Fruit fly (Drosophila melanogaster) whole organism, embryonic: ENCODE data around the gene Cyp4g15.
A peak's percentile ranks its signal among the peaks of the same experiment; 100 is the strongest.

Experiments used
- Abd-B ChIP-seq: fragments of 200-800 bp; sonication (Bioruptor generic); optimal IDR thresholded peaks from 2 replicates; lab custom pipeline; 2018; ENCODE audit warnings: missing biosample characterization, mild to moderate bottlenecking, missing genetic modification characterization, moderate library complexity
- Antp ChIP-seq: fragments of 200-800 bp; sonication (Bioruptor generic); optimal IDR thresholded peaks from 3 replicates; lab custom pipeline; 2016; ENCODE audit warnings: missing biosample characterization, missing genetic modification characterization
- Atf6 ChIP-seq: fragments of 200-800 bp; sonication (Bioruptor generic); IDR thresholded peaks from 2 replicates; pipeline ENCODE4 v1.3.6; 2022; ENCODE audit warnings: missing biosample characterization, missing genetic modification characterization
- B-H1 ChIP-seq: fragments of 200-800 bp; sonication (Bioruptor generic); IDR thresholded peaks from 3 replicates; pipeline ENCODE4 v1.3.6; 2022; ENCODE audit warnings: missing biosample characterization, missing genetic modification characterization
- BtbVII ChIP-seq: fragments of 200-800 bp; sonication (Bioruptor generic); optimal IDR thresholded peaks from 3 replicates; lab custom pipeline; 2017; ENCODE audit warnings: missing biosample characterization, mild to moderate bottlenecking, missing genetic modification characterization
- Bteb2 ChIP-seq: fragments of 200-800 bp; sonication (Bioruptor generic); optimal IDR thresholded peaks from 2 replicates; lab custom pipeline; 2016; ENCODE audit warnings: missing biosample characterization, missing genetic modification characterization
- CG10267 ChIP-seq: fragments of 200-800 bp; sonication (Bioruptor generic); optimal IDR thresholded peaks from 2 replicates; lab custom pipeline; 2018; ENCODE audit warnings: missing biosample characterization, mild to moderate bottlenecking, missing genetic modification characterization, moderate library complexity
- CG11456 ChIP-seq: fragments of 200-800 bp; sonication (Bioruptor generic); IDR thresholded peaks from 3 replicates; pipeline ENCODE4 v1.3.6; 2022; ENCODE audit warnings: missing biosample characterization, missing genetic modification characterization
- CG12236 ChIP-seq: fragments of 200-800 bp; sonication (Bioruptor generic); optimal IDR thresholded peaks from 2 replicates; lab custom pipeline; 2016; ENCODE audit warnings: missing biosample characterization, missing genetic modification characterization
- CG12769 ChIP-seq: fragments of 200-800 bp; sonication (Bioruptor generic); optimal IDR thresholded peaks from 2 replicates; lab custom pipeline; 2019; ENCODE audit warnings: missing biosample characterization, mild to moderate bottlenecking, missing genetic modification characterization, moderate library complexity
- CG12942 ChIP-seq: fragments of 200-800 bp; sonication (Bioruptor generic); optimal IDR thresholded peaks from 3 replicates; lab custom pipeline; 2016; ENCODE audit warnings: missing biosample characterization, missing genetic modification characterization
- CG14710 ChIP-seq: fragments of 200-800 bp; sonication (Bioruptor generic); optimal IDR thresholded peaks from 3 replicates; lab custom pipeline; 2019; ENCODE audit warnings: missing biosample characterization, mild to moderate bottlenecking, missing genetic modification characterization, moderate library complexity
- CG15696 ChIP-seq: fragments of 200-800 bp; sonication (Bioruptor generic); optimal IDR thresholded peaks from 2 replicates; lab custom pipeline; 2019; ENCODE audit warnings: missing biosample characterization, mild to moderate bottlenecking, missing genetic modification characterization, moderate library complexity
- CG16815 ChIP-seq: fragments of 200-800 bp; sonication (Bioruptor generic); optimal IDR thresholded peaks from 3 replicates; lab custom pipeline; 2017; ENCODE audit warnings: missing biosample characterization, mild to moderate bottlenecking, missing genetic modification characterization
- CG17186 ChIP-seq: fragments of 200-800 bp; sonication (Bioruptor generic); optimal IDR thresholded peaks from 3 replicates; lab custom pipeline; 2017; ENCODE audit warnings: missing biosample characterization, missing genetic modification reagents, missing genetic modification characterization
- CG17328 ChIP-seq: fragments of 200-800 bp; sonication (Bioruptor generic); IDR thresholded peaks from 2 replicates; pipeline ENCODE4 v1.3.6; 2022; ENCODE audit warnings: missing biosample characterization, missing genetic modification characterization
- CG17612 ChIP-seq: fragments of 200-800 bp; sonication (Bioruptor generic); IDR thresholded peaks from 2 replicates; pipeline ENCODE4 v1.3.6; 2022; ENCODE audit warnings: missing biosample characterization, missing genetic modification characterization
- CG18476 ChIP-seq: fragments of 200-800 bp; sonication (Bioruptor generic); optimal IDR thresholded peaks from 2 replicates; lab custom pipeline; 2016; ENCODE audit warnings: missing biosample characterization, mild to moderate bottlenecking, missing genetic modification characterization
- CG18599 ChIP-seq: fragments of 200-800 bp; sonication (Bioruptor generic); optimal IDR thresholded peaks from 3 replicates; lab custom pipeline; 2017; ENCODE audit warnings: missing biosample characterization, missing genetic modification characterization, mild to moderate bottlenecking, moderate library complexity, missing genetic modification reagents
- CG18619 ChIP-seq: fragments of 200-800 bp; sonication (Bioruptor generic); optimal IDR thresholded peaks from 3 replicates; lab custom pipeline; 2017; ENCODE audit warnings: missing biosample characterization, mild to moderate bottlenecking, missing genetic modification characterization
- CG2120 ChIP-seq: fragments of 200-800 bp; sonication (Bioruptor generic); optimal IDR thresholded peaks from 3 replicates; lab custom pipeline; 2016; ENCODE audit warnings: missing biosample characterization, missing genetic modification characterization
- CG2202 ChIP-seq: fragments of 200-800 bp; sonication (Bioruptor generic); optimal IDR thresholded peaks from 2 replicates; lab custom pipeline; 2018; ENCODE audit warnings: missing biosample characterization, mild to moderate bottlenecking, missing genetic modification characterization
- CG32532 ChIP-seq: fragments of 200-800 bp; sonication (Bioruptor generic); IDR thresholded peaks from 2 replicates; pipeline ENCODE4 v1.3.6; 2022; ENCODE audit warnings: missing biosample characterization, missing genetic modification characterization
- CG6254 ChIP-seq: fragments of 200-800 bp; sonication (Bioruptor generic); optimal IDR thresholded peaks from 3 replicates; lab custom pipeline; 2017; ENCODE audit warnings: mild to moderate bottlenecking, missing biosample characterization, missing genetic modification reagents, missing genetic modification characterization
- CG7839 ChIP-seq: fragments of 200-800 bp; sonication (Bioruptor generic); optimal IDR thresholded peaks from 3 replicates; lab custom pipeline; 2018; ENCODE audit warnings: missing biosample characterization, mild to moderate bottlenecking, missing genetic modification characterization, moderate library complexity
- CG9215 ChIP-seq: fragments of 200-800 bp; sonication (Bioruptor generic); IDR thresholded peaks from 2 replicates; pipeline ENCODE4 v1.3.6; 2022; ENCODE audit warnings: missing biosample characterization, missing genetic modification characterization
- CG9727 ChIP-seq: fragments of 200-800 bp; sonication (Bioruptor generic); optimal IDR thresholded peaks from 3 replicates; lab custom pipeline; 2017; ENCODE audit warnings: missing biosample characterization, mild to moderate bottlenecking, missing genetic modification characterization
- Chrac-16 ChIP-seq: fragments of 200-800 bp; sonication (Bioruptor generic); optimal IDR thresholded peaks from 3 replicates; lab custom pipeline; 2016; ENCODE audit warnings: missing biosample characterization, missing genetic modification characterization
- D19A ChIP-seq: fragments of 200-800 bp; optimal IDR thresholded peaks from 3 replicates; lab custom pipeline; 2019; ENCODE audit warnings: missing biosample characterization, mild to moderate bottlenecking, missing genetic modification characterization, moderate library complexity
- Dip2 ChIP-seq: fragments of 200-800 bp; sonication (Bioruptor generic); IDR thresholded peaks from 2 replicates; pipeline ENCODE4 v1.3.6; 2022; ENCODE audit warnings: missing biosample characterization, missing genetic modification characterization
- Doc3 ChIP-seq: fragments of 200-800 bp; sonication (Bioruptor generic); IDR thresholded peaks from 3 replicates; pipeline ENCODE4 v1.3.6; 2022; ENCODE audit warnings: missing biosample characterization, missing genetic modification characterization; ENCODE audit not compliant: partially characterized antibody
- HHEX ChIP-seq: fragments of 200-800 bp; sonication (Bioruptor generic); optimal IDR thresholded peaks from 3 replicates; lab custom pipeline; 2017; ENCODE audit warnings: missing biosample characterization, mild to moderate bottlenecking, missing genetic modification characterization, missing genetic modification reagents
- Hsf ChIP-seq: fragments of 200-800 bp; sonication (Bioruptor generic); optimal IDR thresholded peaks from 3 replicates; lab custom pipeline; 2016; ENCODE audit warnings: missing biosample characterization, missing genetic modification characterization
- Lpt ChIP-seq: fragments of >200 bp; optimal IDR thresholded peaks from 2 replicates; lab custom pipeline; 2018; ENCODE audit warnings: missing biosample characterization, missing genetic modification characterization
- MTF-1 ChIP-seq: fragments of 200-800 bp; sonication (Bioruptor generic); optimal IDR thresholded peaks from 2 replicates; lab custom pipeline; 2018; ENCODE audit warnings: missing biosample characterization, mild to moderate bottlenecking, missing genetic modification characterization, borderline replicate concordance
- NC2β ChIP-seq: fragments of 200-800 bp; sonication (Bioruptor generic); optimal IDR thresholded peaks from 2 replicates; lab custom pipeline; 2016; ENCODE audit warnings: missing biosample characterization, missing genetic modification characterization
- Taf1 ChIP-seq: fragments of 200-800 bp; sonication (Bioruptor generic); IDR thresholded peaks from 2 replicates; pipeline ENCODE4 v1.3.6; 2022; ENCODE audit warnings: missing biosample characterization, missing genetic modification characterization
- ac ChIP-seq: fragments of 200-800 bp; sonication (Bioruptor generic); optimal IDR thresholded peaks from 3 replicates; lab custom pipeline; 2017; ENCODE audit warnings: missing biosample characterization, mild to moderate bottlenecking, missing genetic modification characterization
- ara ChIP-seq: fragments of 200-800 bp; sonication (Bioruptor generic); IDR thresholded peaks from 2 replicates; pipeline ENCODE4 v1.3.6; 2022; ENCODE audit warnings: missing biosample characterization, missing genetic modification characterization
- ato ChIP-seq: fragments of 200-800 bp; sonication (Bioruptor generic); IDR thresholded peaks from 2 replicates; pipeline ENCODE4 v1.3.6; 2022; ENCODE audit warnings: missing biosample characterization, missing genetic modification characterization; ENCODE audit not compliant: partially characterized antibody
- caup ChIP-seq: fragments of 200-800 bp; sonication (Bioruptor generic); optimal IDR thresholded peaks from 3 replicates; lab custom pipeline; 2017; ENCODE audit warnings: missing biosample characterization, mild to moderate bottlenecking, missing genetic modification characterization, moderate library complexity; ENCODE audit not compliant: severe bottlenecking
- chif ChIP-seq, 2 experiments: fragments of 200-800 bp; sonication (Bioruptor generic); optimal IDR thresholded peaks; 3 replicates each; lab custom pipeline; 2016; ENCODE audit warnings: missing biosample characterization in 2 of 2, missing genetic modification characterization in 2 of 2
- dm ChIP-seq: fragments of 200-800 bp; sonication (Bioruptor generic); optimal IDR thresholded peaks from 3 replicates; lab custom pipeline; 2016; ENCODE audit warnings: missing biosample characterization, missing genetic modification characterization
- h ChIP-seq: fragments of >200 bp; optimal IDR thresholded peaks from 2 replicates; lab custom pipeline; 2017
- mam ChIP-seq: fragments of 200-800 bp; sonication (Bioruptor generic); optimal IDR thresholded peaks from 3 replicates; lab custom pipeline; 2016; ENCODE audit warnings: missing biosample characterization, missing genetic modification characterization
- run ChIP-seq: fragments of 200-800 bp; sonication (Bioruptor generic); optimal IDR thresholded peaks from 3 replicates; lab custom pipeline; 2018; ENCODE audit warnings: missing biosample characterization, mild to moderate bottlenecking, missing genetic modification characterization
- salm ChIP-seq: fragments of 200-800 bp; sonication (Bioruptor generic); optimal IDR thresholded peaks from 2 replicates; lab custom pipeline; 2018; ENCODE audit warnings: missing biosample characterization, mild to moderate bottlenecking, missing genetic modification characterization
- seq ChIP-seq: fragments of 200-800 bp; sonication (Bioruptor generic); IDR thresholded peaks from 2 replicates; pipeline ENCODE4 v1.3.6; 2022; ENCODE audit warnings: missing biosample characterization, missing genetic modification characterization
- tin ChIP-seq: fragments of 200-800 bp; sonication (Bioruptor generic); optimal IDR thresholded peaks from 3 replicates; lab custom pipeline; 2016; ENCODE audit warnings: missing biosample characterization, missing genetic modification characterization
- tup ChIP-seq: fragments of 200-800 bp; sonication (Bioruptor generic); optimal IDR thresholded peaks from 2 replicates; lab custom pipeline; 2016; ENCODE audit warnings: missing biosample characterization, mild to moderate bottlenecking, missing genetic modification characterization, moderate library complexity
- usp ChIP-seq: fragments of >200 bp; optimal IDR thresholded peaks from 2 replicates; lab custom pipeline; 2017; ENCODE audit warnings: missing biosample characterization, missing genetic modification characterization

Cyp4g15 gene

DNA sequence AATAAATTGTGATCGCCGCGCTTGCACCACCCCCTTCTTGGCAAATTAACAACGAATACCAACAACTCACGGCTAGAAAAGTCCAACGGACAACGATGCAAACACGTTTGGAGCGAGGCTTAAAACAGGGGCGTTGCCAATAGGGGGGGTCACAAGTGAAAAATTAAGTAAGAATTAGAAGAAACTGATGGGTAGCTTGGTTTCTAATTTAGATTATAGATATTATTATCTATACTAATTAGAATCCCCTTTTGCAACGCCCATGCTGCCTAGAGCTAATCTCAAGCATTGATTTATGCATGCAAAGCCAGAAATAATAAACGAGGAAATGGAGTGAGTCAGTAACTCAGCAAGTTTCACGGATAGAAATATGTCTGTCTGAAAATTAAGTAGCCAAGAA, 41.6 kb downstream of the Cyp4g15 start (continued):
- TF ChIP-seq CG2120 (GFP tag; lab: Kevin White, UChicago) (peak; percentile 79), salm (peak; percentile 54), ac (GFP tag; lab: Kevin White, UChicago) (no peak), CG17328 (GFP tag; lab: Robert Waterston, UW) (peak; percentile 79), CG12236 (no peak), CG18476 (GFP tag; lab: Kevin White, UChicago) (peak; percentile 49), CG12769 (tag; lab: Kevin White, UChicago) (peak; percentile 81), CG32532 (peak; percentile 91), caup (GFP tag; lab: Kevin White, UChicago) (peak; percentile 79), usp (GFP tag; lab: Kevin White, UChicago) (no peak), chif (GFP tag; optimal IDR thresholded peaks at IDR 0.05; lab: Kevin White, UChicago) (peak in 1 of 2 experiments; percentile 37), tup (GFP tag; lab: Kevin White, UChicago) (peak; percentile 18), seq (GFP tag; lab: Robert Waterston, UW) (peak; percentile 49; the same call in 1 of the 2 replicates), HHEX (GFP tag; lab: Kevin White, UChicago) (peak; percentile 75), Antp (GFP tag; lab: Kevin White, UChicago) (no peak), Atf6 (GFP tag; lab: Robert Waterston, UW) (peak; percentile 86), CG2202 (tag; lab: Kevin White, UChicago) (no peak), CG10267 (tag; lab: Kevin White, UChicago) (peak; percentile 45), Chrac-16 (peak; percentile 34), D19A (tag; lab: Kevin White, UChicago) (peak; percentile 53), run (tag; lab: Kevin White, UChicago) (no peak), h (lab: Kevin White, UChicago) (no peak), Abd-B (GFP tag; lab: Kevin White, UChicago) (peak; percentile 53), CG11456 (peak; percentile 90), CG9727 (GFP tag; lab: Kevin White, UChicago) (peak; percentile 48), CG18599 (GFP tag; lab: Kevin White, UChicago) (peak; percentile 74), CG17612 (GFP tag; lab: Robert Waterston, UW) (peak; percentile 66; the same call in 1 of the 2 replicates), CG17186 (GFP tag; lab: Kevin White, UChicago) (no peak), CG6254 (peak; percentile 44), CG7839 (tag; lab: Kevin White, UChicago) (peak; percentile 81), Hsf (GFP tag; lab: Kevin White, UChicago) (peak; percentile 55), CG15696 (tag; lab: Kevin White, UChicago) (no peak), CG9215 (GFP tag; lab: Robert Waterston, UW) (peak; percentile 74; the same call in 1 of the 2 replicates), MTF-1 (GFP tag; lab: Kevin White, UChicago) (peak; percentile 55), tin (GFP tag; lab: Kevin White, UChicago) (peak; percentile 65), mam (peak; percentile 45), Bteb2 (GFP tag; lab: Kevin White, UChicago) (peak; percentile 15), B-H1 (peak; percentile 79), dm (no peak), Doc3 (GFP tag; lab: Robert Waterston, UW) (no peak), CG14710 (peak; percentile 19), ato (no peak), BtbVII (peak; percentile 66), NC2β (GFP tag; lab: Kevin White, UChicago) (no peak), Lpt (GFP tag; lab: Kevin White, UChicago) (no peak), CG18619 (GFP tag; lab: Kevin White, UChicago) (peak; percentile 67), CG12942 (GFP tag; lab: Kevin White, UChicago) (peak; percentile 35), CG16815 (peak; percentile 10), ara (GFP tag; lab: Robert Waterston, UW) (peak; percentile 80), Dip2 (GFP tag; lab: Robert Waterston, UW) (no peak), Taf1 (GFP tag; lab: Robert Waterston, UW) (peak; percentile 84)
